Worm (Caenorhabditis elegans): Measurements from ENCODE around the gene Y102A5C.2.

Y102A5C.2 gene

ce11 chrV:16951504-16951903, 33.0 kb downstream of the Y102A5C.2 start, which contains the start of gene clec-238:
TSS of gene clec-238 (plus strand) at chrV:16951804.
- no peak for TF ChIP-seq him-1 (tag; optimal IDR thresholded peaks at IDR 0.05)

ce11 chrV:16954766-16955165, 36.2 kb downstream of the Y102A5C.2 start, which contains the start of gene srh-206:
TSS of gene srh-206 (minus strand) at chrV:16954866.
- TF ChIP-seq W03F9.2 (tag; optimal IDR thresholded peaks at IDR 0.05), result no peak
- TF ChIP-seq him-1 (tag; optimal IDR thresholded peaks at IDR 0.05), result no peak
- no peak for TF ChIP-seq dao-5 (tag; optimal IDR thresholded peaks at IDR 0.05)

ce11 chrV:16956229-16956628, 37.7 kb downstream of the Y102A5C.2 start, which contains the start of gene clec-239:
TSS of gene clec-239 (plus strand) at chrV:16956529.
- TF ChIP-seq W03F9.2 (tag; optimal IDR thresholded peaks at IDR 0.05) (no peak), dao-5 (tag; optimal IDR thresholded peaks at IDR 0.05) (no peak), him-1 (tag; optimal IDR thresholded peaks at IDR 0.05) (no peak)

- no peak for TF ChIP-seq him-1 (tag; optimal IDR thresholded peaks at IDR 0.05)
- TF ChIP-seq W03F9.2 (tag; optimal IDR thresholded peaks at IDR 0.05), result no peak
- no peak for TF ChIP-seq dao-5 (tag; optimal IDR thresholded peaks at IDR 0.05)
Observed at ce11 chrV:16958975-16959374, 40.4 kb downstream of the Y102A5C.2 start.

ce11 chrV:16965655-16966054, 47.1 kb downstream of the Y102A5C.2 start, which contains the start of gene efl-1:
TSS of gene efl-1 (minus strand) at chrV:16965675.
- peak; percentile 86 for TF ChIP-seq W03F9.2 (tag; optimal IDR thresholded peaks at IDR 0.05)
- no peak for TF ChIP-seq him-1 (tag; optimal IDR thresholded peaks at IDR 0.05)

- TF ChIP-seq W03F9.2 (tag; optimal IDR thresholded peaks at IDR 0.05) (no peak), dao-5 (tag; optimal IDR thresholded peaks at IDR 0.05) (no peak), him-1 (tag; optimal IDR thresholded peaks at IDR 0.05) (no peak)
Observed at ce11 chrV:16966636-16967035, 48.1 kb downstream of the Y102A5C.2 start, which contains the start of gene fbxa-90. TSS of gene fbxa-90 (plus strand) at chrV:16966814.

Data from whole organism, L4/young adult.